In the genomic region with DNA sequence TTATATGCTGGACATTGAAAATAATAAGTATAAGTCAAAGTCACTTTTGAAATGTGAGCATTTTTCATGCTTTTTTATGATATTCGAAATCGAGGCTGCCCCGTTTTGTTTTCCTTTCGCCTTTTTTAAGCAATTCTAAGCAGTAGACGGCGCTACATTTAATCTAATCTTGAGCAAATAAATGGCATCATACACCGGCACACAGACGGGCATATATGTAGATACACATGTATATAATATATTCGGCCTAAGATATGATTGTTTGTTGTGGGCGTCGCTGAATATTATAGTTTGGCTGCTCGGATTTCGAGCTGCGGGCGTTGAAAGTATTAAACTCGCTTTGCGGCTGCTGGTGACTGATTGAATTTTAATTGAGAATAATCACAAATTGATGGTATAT, we compare ENCODE assay signal across 2 fruit fly cellular contexts.
TF ChIP-seq lines count a peak whose summit lies in the region.

No protein-coding gene starts in this region.

- no peak for TF ChIP-seq CTCF in whole organism, embryonic (GFP tag; optimal IDR thresholded peaks at IDR 0.05; lab: Kevin White, UChicago)

TF ChIP-seq in whole organism, embryonic, 481 proteins besides CTCF, POLR2A, EP300 and RAD21:
- TF ChIP-seq CG6689 (GFP tag; IDR thresholded peaks at IDR 0.05; lab: Robert Waterston, UW) (no peak), slbo (GFP tag; IDR thresholded peaks at IDR 0.05; lab: Robert Waterston, UW) (0 out of 2 replicates have a peak, but pooled peaks have one; percentile 25), btn (GFP tag; optimal IDR thresholded peaks at IDR 0.05; lab: Kevin White, UChicago) (no peak), chm (GFP tag; IDR thresholded peaks at IDR 0.05; lab: Robert Waterston, UW) (no peak), Med (GFP tag; lab: Kevin White, UChicago) (peak; percentile 85), Meics (GFP tag; optimal IDR thresholded peaks at IDR 0.05; lab: Kevin White, UChicago) (peak; percentile 18), CG2678 (tag; optimal IDR thresholded peaks at IDR 0.05; lab: Kevin White, UChicago) (peak; percentile 38), mirr (GFP tag; optimal IDR thresholded peaks at IDR 0.05; lab: Kevin White, UChicago) (peak; percentile 4), exex (tag; optimal IDR thresholded peaks at IDR 0.05; lab: Kevin White, UChicago) (peak; percentile 58), CG8290 (GFP tag; optimal IDR thresholded peaks at IDR 0.05; lab: Kevin White, UChicago) (no peak), CG8290 (tag; optimal IDR thresholded peaks at IDR 0.05; lab: Kevin White, UChicago) (peak in 1 of 2 experiments; percentile 10), CG7839 (tag; optimal IDR thresholded peaks at IDR 0.05; lab: Kevin White, UChicago) (peak; percentile 23), D19A (tag; optimal IDR thresholded peaks at IDR 0.05; lab: Kevin White, UChicago) (peak; percentile 42)

TF ChIP-seq in whole organism, prepupa, 60 proteins besides CTCF, POLR2A, EP300 and RAD21:
- TF ChIP-seq CG3032 (tag; optimal IDR thresholded peaks at IDR 0.05; lab: Kevin White, UChicago) (no peak), fkh (GFP tag; optimal IDR thresholded peaks at IDR 0.05; lab: Kevin White, UChicago) (peak; percentile 50), pdm3 (GFP tag; optimal IDR thresholded peaks at IDR 0.05; lab: Kevin White, UChicago) (no peak), svp (GFP tag; lab: Kevin White, UChicago) (peak; percentile 15), CG34406 (GFP tag; optimal IDR thresholded peaks at IDR 0.05; lab: Kevin White, UChicago) (no peak)
